Worm (Caenorhabditis elegans) whole organism, L4 larva: ENCODE results near the gene nlp-22.

ENCODE experiments used
- D1046.2 ChIP-seq: fragments of 200-800 bp; sonication (Bioruptor generic); IDR thresholded peaks from 2 replicates; pipeline ENCODE4 v1.3.6; 2022; ENCODE audit warnings: missing genetic modification characterization, missing compliant biosample characterization
- R02D3.7 ChIP-seq: fragments of 150-350 bp; sonication (generic microtip); optimal IDR thresholded peaks from 3 replicates; lab custom pipeline; 2014; ENCODE audit warnings: missing biosample characterization, missing genetic modification characterization
- Y105C5A.15 ChIP-seq: fragments of 200-800 bp; sonication (Bioruptor generic); IDR thresholded peaks from 2 replicates; pipeline ENCODE4 v1.3.6; 2022; ENCODE audit warnings: missing genetic modification characterization, missing compliant biosample characterization
- aha-1 ChIP-seq: fragments of 150-350 bp; peaks from one replicate; lab custom pipeline; 2014; ENCODE audit warnings: missing biosample characterization, missing genetic modification characterization
- ceh-28 ChIP-seq: fragments of 150-350 bp; optimal IDR thresholded peaks from 2 replicates; lab custom pipeline; 2014; ENCODE audit warnings: missing biosample characterization, missing genetic modification reagents, missing genetic modification characterization
- ceh-44 ChIP-seq: fragments of 200-800 bp; sonication (Bioruptor generic); IDR thresholded peaks from 2 replicates; pipeline ENCODE4 v1.3.6; 2022; ENCODE audit warnings: missing genetic modification reagents, missing genetic modification characterization, missing compliant biosample characterization
- ceh-62 ChIP-seq: sonication (generic microtip); optimal IDR thresholded peaks from 2 replicates; lab custom pipeline; 2017; ENCODE audit warnings: missing biosample characterization, missing genetic modification characterization
- ctbp-1 ChIP-seq: fragments of 200-800 bp; sonication (Bioruptor generic); IDR thresholded peaks from 2 replicates; pipeline ENCODE4 v1.3.6; 2022; ENCODE audit warnings: missing genetic modification reagents, missing genetic modification characterization, missing compliant biosample characterization
- daf-16 ChIP-seq, 3 experiments: sonication (generic microtip); optimal IDR thresholded peaks; 2 replicates each; lab custom pipeline; 2016 to 2017; ENCODE audit warnings: missing genetic modification characterization in 3 of 3, missing genetic modification reagents in 3 of 3, mild to moderate bottlenecking in 2 of 3, missing compliant biosample characterization in 2 of 3, missing biosample characterization in 1 of 3, moderate library complexity in 1 of 3
- daf-8 ChIP-seq: fragments of 200-800 bp; sonication (Bioruptor generic); IDR thresholded peaks from 2 replicates; pipeline ENCODE4 v1.3.6; 2022; ENCODE audit warnings: missing genetic modification characterization, missing compliant biosample characterization
- dmd-9 ChIP-seq: fragments of 200-800 bp; sonication (Bioruptor generic); IDR thresholded peaks from 2 replicates; pipeline ENCODE4 v1.3.6; 2022; ENCODE audit warnings: missing genetic modification reagents, missing genetic modification characterization, missing compliant biosample characterization
- duxl-1 ChIP-seq: sonication (generic microtip); optimal IDR thresholded peaks from 2 replicates; lab custom pipeline; 2016; ENCODE audit warnings: mild to moderate bottlenecking, missing genetic modification characterization, moderate library complexity, missing compliant biosample characterization; ENCODE audit not compliant: poor library complexity
- dve-1 ChIP-seq: sonication (generic microtip); optimal IDR thresholded peaks from 2 replicates; lab custom pipeline; 2017; ENCODE audit warnings: antibody characterized with exemption, mild to moderate bottlenecking, missing genetic modification characterization, missing compliant biosample characterization; ENCODE audit not compliant: insufficient read depth
- egl-43 ChIP-seq: fragments of 200-800 bp; sonication (Bioruptor generic); IDR thresholded peaks from 2 replicates; pipeline ENCODE4 v1.3.6; 2022; ENCODE audit warnings: missing genetic modification reagents, missing genetic modification characterization, missing compliant biosample characterization
- gei-8 ChIP-seq: fragments of 200-800 bp; sonication (Bioruptor generic); optimal IDR thresholded peaks from 2 replicates; lab custom pipeline; 2018; ENCODE audit warnings: mild to moderate bottlenecking, missing genetic modification characterization, missing compliant biosample characterization
- hlh-11 ChIP-seq: fragments of 200-800 bp; sonication (Bioruptor generic); optimal IDR thresholded peaks from 2 replicates; lab custom pipeline; 2018; ENCODE audit warnings: mild to moderate bottlenecking, missing genetic modification characterization, missing compliant biosample characterization
- hlh-30 ChIP-seq: sonication (generic microtip); optimal IDR thresholded peaks from 2 replicates; lab custom pipeline; 2017; ENCODE audit warnings: antibody characterized with exemption, mild to moderate bottlenecking, missing genetic modification characterization, missing compliant biosample characterization; ENCODE audit not compliant: insufficient read depth
- hmg-1.1 ChIP-seq: fragments of 200-800 bp; sonication (Bioruptor generic); IDR thresholded peaks from 2 replicates; pipeline ENCODE4 v1.3.6; 2022; ENCODE audit warnings: missing genetic modification reagents, missing genetic modification characterization, missing compliant biosample characterization
- jun-1 ChIP-seq: fragments of 150-350 bp; optimal IDR thresholded peaks from 2 replicates; lab custom pipeline; 2014; ENCODE audit warnings: missing biosample characterization, missing genetic modification reagents, missing genetic modification characterization
- lin-13 ChIP-seq: fragments of 150-350 bp; optimal IDR thresholded peaks from 2 replicates; lab custom pipeline; 2014; ENCODE audit warnings: missing biosample characterization, missing genetic modification reagents, missing genetic modification characterization
- lin-29 ChIP-seq: fragments of 200-800 bp; sonication (Bioruptor generic); IDR thresholded peaks from 2 replicates; pipeline ENCODE4 v1.3.6; 2022; ENCODE audit warnings: missing genetic modification reagents, missing genetic modification characterization, missing compliant biosample characterization
- lin-39 ChIP-seq: fragments of 150-350 bp; optimal IDR thresholded peaks from 2 replicates; lab custom pipeline; 2014; ENCODE audit warnings: missing biosample characterization, missing genetic modification reagents, missing genetic modification characterization
- mep-1 ChIP-seq: fragments of 150-350 bp; sonication (generic microtip); optimal IDR thresholded peaks from 3 replicates; lab custom pipeline; 2014; ENCODE audit warnings: missing biosample characterization, missing genetic modification characterization
- nhr-10 ChIP-seq: fragments of 150-350 bp; optimal IDR thresholded peaks from 2 replicates; lab custom pipeline; 2014; ENCODE audit warnings: missing biosample characterization, missing genetic modification characterization
- nhr-237 ChIP-seq: sonication (generic microtip); optimal IDR thresholded peaks from 2 replicates; lab custom pipeline; 2017; ENCODE audit warnings: missing biosample characterization, missing genetic modification characterization
- nhr-28 ChIP-seq: fragments of 150-350 bp; optimal IDR thresholded peaks from 2 replicates; lab custom pipeline; 2014; ENCODE audit warnings: missing biosample characterization, missing genetic modification characterization
- nhr-41 ChIP-seq: fragments of 200-800 bp; sonication (Bioruptor generic); IDR thresholded peaks from 2 replicates; pipeline ENCODE4 v1.3.6; 2022; ENCODE audit warnings: missing genetic modification reagents, missing genetic modification characterization, missing compliant biosample characterization
- nhr-6 ChIP-seq: fragments of 150-350 bp; optimal IDR thresholded peaks from 2 replicates; lab custom pipeline; 2014; ENCODE audit warnings: missing biosample characterization, missing genetic modification characterization
- nhr-77 ChIP-seq: fragments of 150-350 bp; optimal IDR thresholded peaks from 2 replicates; lab custom pipeline; 2014; ENCODE audit warnings: missing biosample characterization, missing genetic modification characterization
- pha-4 ChIP-seq, 2 experiments: fragments of 150-350 bp in 1 of 2; fragments of 200-800 bp in 1 of 2; sonication (Bioruptor generic) in 1 of 2; IDR thresholded peaks in 1 of 2; optimal IDR thresholded peaks in 1 of 2; 2 replicates each; pipeline versions ENCODE4 v1.3.6 to Lab custom; 2014 to 2022; ENCODE audit warnings: missing genetic modification characterization in 2 of 2, missing genetic modification reagents in 2 of 2, missing biosample characterization in 1 of 2, missing compliant biosample characterization in 1 of 2
- php-3 ChIP-seq: fragments of 200-800 bp; sonication (Bioruptor generic); IDR thresholded peaks from 2 replicates; pipeline ENCODE4 v1.3.6; 2022; ENCODE audit warnings: missing genetic modification reagents, missing genetic modification characterization, missing compliant biosample characterization
- pqm-1 ChIP-seq: sonication (generic microtip); optimal IDR thresholded peaks from 2 replicates; lab custom pipeline; 2017; ENCODE audit warnings: missing biosample characterization, missing genetic modification characterization
- snpc-1.2 ChIP-seq: fragments of 200-800 bp; sonication (Bioruptor generic); IDR thresholded peaks from 2 replicates; pipeline ENCODE4 v1.3.6; 2022; ENCODE audit warnings: missing genetic modification reagents, missing genetic modification characterization, missing compliant biosample characterization
- spr-1 ChIP-seq: sonication (generic microtip); optimal IDR thresholded peaks from 2 replicates; lab custom pipeline; 2016; ENCODE audit warnings: mild to moderate bottlenecking, missing genetic modification characterization, missing compliant biosample characterization
- tag-97 ChIP-seq: fragments of 200-800 bp; sonication (Bioruptor generic); IDR thresholded peaks from 2 replicates; pipeline ENCODE4 v1.3.6; 2022; ENCODE audit warnings: missing genetic modification characterization, missing compliant biosample characterization
- unc-39 ChIP-seq: sonication (generic microtip); optimal IDR thresholded peaks from 2 replicates; lab custom pipeline; 2017; ENCODE audit warnings: missing biosample characterization, missing genetic modification characterization
- unc-62 ChIP-seq, 3 experiments: fragments of 150-350 bp in 1 of 3; sonication (generic microtip); optimal IDR thresholded peaks in 2 of 3; peaks in 1 of 3; 1 replicate in 1 of 3; 2 replicates in 2 of 3; lab custom pipeline; 2014 to 2017; ENCODE audit warnings: missing biosample characterization in 3 of 3, missing genetic modification characterization in 3 of 3, missing genetic modification reagents in 3 of 3, missing genotype in 1 of 3

nlp-22 gene

ce11 chrX:2321758-2322157 lies 20.1 kb downstream of the nlp-22 start (continued):
- TF ChIP-seq nhr-6 (tag; lab: Kevin White, UChicago) = no peak
- no peak for TF ChIP-seq duxl-1 (tag; lab: Kevin White, UChicago)

ce11 chrX:2320539-2320938 lies 21.4 kb downstream of the nlp-22 start:
- TF ChIP-seq pqm-1 (tag; lab: Kevin White, UChicago) = peak; percentile 86
- TF ChIP-seq nhr-77 (tag; lab: Kevin White, UChicago) = peak; percentile 12
- TF ChIP-seq egl-43 = no peak
- no peak for TF ChIP-seq nhr-41
- no peak for TF ChIP-seq jun-1 (tag; lab: Kevin White, UChicago)
- TF ChIP-seq nhr-28 (tag; lab: Kevin White, UChicago) = peak; percentile 73
- peak; percentile 82 for TF ChIP-seq dve-1
- peak in 1 of 2 experiments; percentile 16 for TF ChIP-seq unc-62 (GFP tag; optimal IDR thresholded peaks at IDR 0.05 in 1 of 2; lab: Kevin White, UChicago)
- no peak for TF ChIP-seq unc-62 (tag; optimal IDR thresholded peaks at IDR 0.05; lab: Kevin White, UChicago)
- no peak for TF ChIP-seq hlh-30 (tag; lab: Kevin White, UChicago)
- TF ChIP-seq lin-13 (GFP tag; lab: Kevin White, UChicago) = no peak
- TF ChIP-seq unc-39 (tag; lab: Kevin White, UChicago) = no peak
- no peak for TF ChIP-seq mep-1
- no peak for TF ChIP-seq daf-16 (GFP tag; optimal IDR thresholded peaks at IDR 0.05; lab: Kevin White, UChicago)
- TF ChIP-seq daf-16 (tag; optimal IDR thresholded peaks at IDR 0.05; lab: Kevin White, UChicago) = peak; percentile 97
- TF ChIP-seq tag-97 (GFP tag; lab: Robert Waterston, UW) = no peak
- TF ChIP-seq hlh-11 (tag; lab: Kevin White, UChicago) = peak; percentile 24
- TF ChIP-seq, all 104 proteins: peak for 7

- TF ChIP-seq nhr-10 (tag; lab: Kevin White, UChicago) (no peak), pha-4 (GFP tag; IDR thresholded peaks at IDR 0.05; lab: Robert Waterston, UW) (no peak), pha-4 (tag; optimal IDR thresholded peaks at IDR 0.05; lab: Kevin White, UChicago) (no peak), D1046.2 (GFP tag; lab: Robert Waterston, UW) (no peak), ceh-28 (tag; lab: Kevin White, UChicago) (no peak), lin-39 (tag; lab: Kevin White, UChicago) (no peak), dmd-9 (GFP tag; lab: Robert Waterston, UW) (no peak), tag-97 (GFP tag; lab: Robert Waterston, UW) (no peak), R02D3.7 (no peak), hmg-1.1 (GFP tag; lab: Robert Waterston, UW) (no peak), ceh-44 (no peak), spr-1 (tag; lab: Kevin White, UChicago) (no peak), ctbp-1 (GFP tag; lab: Robert Waterston, UW) (no peak), lin-29 (GFP tag; lab: Robert Waterston, UW) (no peak), gei-8 (GFP tag; lab: Kevin White, UChicago) (no peak)
- TF ChIP-seq, all 104 proteins: peak for 0
Observed at ce11 chrX:2319238-2319637, 22.7 kb downstream of the nlp-22 start, which contains the start of gene aakg-4. Gene aakg-4 (minus strand): TSS chrX:2319338.

- TF ChIP-seq nhr-77 (tag; lab: Kevin White, UChicago) = peak; percentile 30
- no peak for TF ChIP-seq Y105C5A.15
- no peak for TF ChIP-seq php-3 (GFP tag; lab: Robert Waterston, UW)
- no peak for TF ChIP-seq snpc-1.2 (GFP tag; lab: Robert Waterston, UW)
- no peak for TF ChIP-seq daf-16 (GFP tag; optimal IDR thresholded peaks at IDR 0.05; lab: Kevin White, UChicago)
- peak; percentile 99 for TF ChIP-seq daf-16 (tag; optimal IDR thresholded peaks at IDR 0.05; lab: Kevin White, UChicago)
- TF ChIP-seq nhr-6 (tag; lab: Kevin White, UChicago) = no peak
- TF ChIP-seq nhr-28 (tag; lab: Kevin White, UChicago) = peak; percentile 59
- peak; percentile 8 for TF ChIP-seq dve-1
- TF ChIP-seq ceh-62 (tag; lab: Kevin White, UChicago) = no peak
- no peak for TF ChIP-seq daf-8
- peak; percentile 53 for TF ChIP-seq hlh-30 (tag; lab: Kevin White, UChicago)
- TF ChIP-seq aha-1 = peak; percentile 34
- no peak for TF ChIP-seq nhr-237 (tag; lab: Kevin White, UChicago)
Observed at ce11 chrX:2317480-2317879, 24.4 kb downstream of the nlp-22 start.
